Worm (Caenorhabditis elegans) whole organism, early embryonic: ENCODE measurements around the gene crm-1.

Source experiments
- B0310.2 ChIP-seq: sonication (generic microtip); optimal IDR thresholded peaks from 2 replicates; lab custom pipeline; 2016; ENCODE audit warnings: mild to moderate bottlenecking, missing genetic modification characterization, missing compliant biosample characterization
- F13C5.2 ChIP-seq: sonication (generic microtip); optimal IDR thresholded peaks from 2 replicates; lab custom pipeline; 2017; ENCODE audit warnings: mild to moderate bottlenecking, missing genetic modification characterization, inconsistent platforms, missing compliant biosample characterization
- aly-1 ChIP-seq: sonication (generic microtip); optimal IDR thresholded peaks from 2 replicates; lab custom pipeline; 2016; ENCODE audit warnings: missing genetic modification characterization, missing compliant biosample characterization
- ama-1 ChIP-seq: fragments of 150-350 bp; optimal IDR thresholded peaks from 2 replicates; lab custom pipeline; 2014
- ceh-13 ChIP-seq: fragments of 200-800 bp; sonication (Bioruptor generic); optimal IDR thresholded peaks from 2 replicates; lab custom pipeline; 2018; ENCODE audit warnings: mild to moderate bottlenecking, missing genetic modification characterization, missing compliant biosample characterization
- ceh-36 ChIP-seq: sonication (generic microtip); optimal IDR thresholded peaks from 2 replicates; lab custom pipeline; 2016; ENCODE audit warnings: missing genetic modification characterization, inconsistent platforms, missing compliant biosample characterization
- ets-7 ChIP-seq: sonication (generic microtip); optimal IDR thresholded peaks from 2 replicates; lab custom pipeline; 2016; ENCODE audit warnings: missing genotype, missing genetic modification characterization, missing compliant biosample characterization
- flt-1 ChIP-seq: fragments of 200-800 bp; sonication (Bioruptor generic); IDR thresholded peaks from 2 replicates; pipeline ENCODE4 v1.3.6; 2022; ENCODE audit warnings: missing genetic modification characterization, missing compliant biosample characterization
- hmbx-1 ChIP-seq: sonication (generic microtip); optimal IDR thresholded peaks from 2 replicates; lab custom pipeline; 2016; ENCODE audit warnings: mild to moderate bottlenecking, missing genetic modification characterization, missing compliant biosample characterization
- hmg-4 ChIP-seq: fragments of 200-800 bp; sonication (Bioruptor generic); optimal IDR thresholded peaks from 2 replicates; lab custom pipeline; 2018; ENCODE audit warnings: mild to moderate bottlenecking, missing genetic modification characterization, missing compliant biosample characterization
- hnd-1 ChIP-seq: sonication (generic microtip); optimal IDR thresholded peaks from 2 replicates; lab custom pipeline; 2016; ENCODE audit warnings: missing genetic modification characterization, missing compliant biosample characterization
- pes-1 ChIP-seq: fragments of 200-800 bp; sonication (Bioruptor generic); IDR thresholded peaks from 2 replicates; pipeline ENCODE4 v1.3.6; 2022; ENCODE audit warnings: missing genetic modification reagents, missing genetic modification characterization, missing compliant biosample characterization
- scrt-1 ChIP-seq: fragments of 200-800 bp; sonication (Bioruptor generic); IDR thresholded peaks from 2 replicates; pipeline ENCODE4 v1.3.6; 2022; ENCODE audit warnings: missing genetic modification characterization, missing compliant biosample characterization
- sea-1 ChIP-seq: fragments of 200-800 bp; sonication (Bioruptor generic); conservative IDR thresholded peaks from 2 replicates; pipeline ENCODE4 v1.3.6; 2022; ENCODE audit warnings: missing genetic modification characterization, missing compliant biosample characterization
- tbx-11 ChIP-seq: fragments of 200-800 bp; sonication (Bioruptor generic); IDR thresholded peaks from 2 replicates; pipeline ENCODE4 v1.3.6; 2022; ENCODE audit warnings: missing genetic modification characterization, missing compliant biosample characterization
- tbx-37 ChIP-seq: fragments of 200-800 bp; sonication (Bioruptor generic); conservative IDR thresholded peaks from 2 replicates; pipeline ENCODE4 v1.3.6; 2022; ENCODE audit warnings: missing genetic modification reagents, missing genetic modification characterization, missing compliant biosample characterization
- tra-4 ChIP-seq: sonication (generic microtip); optimal IDR thresholded peaks from 2 replicates; lab custom pipeline; 2017; ENCODE audit warnings: missing genetic modification characterization, missing compliant biosample characterization

Gene crm-1

DNA sequence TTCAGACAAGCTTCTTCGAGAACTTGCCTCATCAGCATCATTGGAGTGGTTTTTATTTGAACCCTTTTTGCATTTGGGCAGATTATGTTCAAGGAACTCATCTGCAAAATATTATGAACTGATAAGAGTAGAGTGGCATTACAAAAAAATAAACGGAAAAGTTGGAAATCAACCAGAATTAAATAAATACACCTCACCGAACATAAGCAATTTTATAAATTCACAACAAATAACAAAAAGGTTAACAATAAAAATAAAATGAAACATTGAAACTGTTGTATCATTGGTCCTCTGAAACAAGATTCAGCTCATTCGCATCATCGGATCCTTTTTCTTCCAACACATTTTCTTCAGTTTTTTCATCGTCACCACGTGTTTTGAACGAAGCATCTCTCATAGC lies 14.6 kb downstream of the crm-1 start, which contains the start of gene asps-1:
Gene asps-1 (minus strand): TSS at position 101 of the 400 bp plus-strand sequence.
- TF ChIP-seq pes-1 (GFP tag; lab: Robert Waterston, UW) (no peak), hmbx-1 (tag; lab: Kevin White, UChicago) (no peak)

DNA sequence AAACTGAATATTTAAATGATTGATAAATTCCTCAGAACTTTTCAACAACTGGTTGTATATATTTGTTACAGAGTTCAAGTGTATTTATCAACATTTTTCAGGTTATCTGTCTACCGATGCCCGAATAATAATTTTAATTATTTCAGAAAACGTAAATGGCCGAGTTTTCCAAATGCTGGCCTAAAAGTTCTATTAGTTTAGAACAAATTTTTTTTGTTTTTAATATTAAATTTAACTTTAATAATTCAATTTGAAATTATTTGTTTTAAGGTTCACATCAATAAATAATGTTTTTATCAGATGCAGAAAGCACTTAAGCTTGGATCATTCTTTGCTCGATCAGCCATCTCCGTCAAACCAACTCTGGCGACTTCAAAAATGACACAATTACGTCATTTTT lies 17.5 kb downstream of the crm-1 start, which contains the start of gene trx-2:
Gene trx-2 (plus strand): TSS at position 301 of the 400 bp plus-strand sequence.
- TF ChIP-seq hnd-1: no peak
- TF ChIP-seq ceh-36 (tag; lab: Kevin White, UChicago): no peak
- no peak for TF ChIP-seq tra-4
- no peak for TF ChIP-seq ceh-13 (GFP tag; lab: Kevin White, UChicago)
- no peak for TF ChIP-seq aly-1 (tag; lab: Kevin White, UChicago)
- TF ChIP-seq ets-7: no peak
- TF ChIP-seq ama-1: no peak
- TF ChIP-seq pes-1 (GFP tag; lab: Robert Waterston, UW): no peak
- TF ChIP-seq hmbx-1 (tag; lab: Kevin White, UChicago): no peak
- no peak for TF ChIP-seq tbx-11
- TF ChIP-seq scrt-1: no peak
- TF ChIP-seq F13C5.2 (tag; lab: Kevin White, UChicago): no peak
- TF ChIP-seq hmg-4 (GFP tag; lab: Kevin White, UChicago): no peak
- TF ChIP-seq tbx-37 (GFP tag; lab: Robert Waterston, UW): no peak
- no peak for TF ChIP-seq sea-1 (GFP tag; lab: Robert Waterston, UW)
- no peak for TF ChIP-seq B0310.2 (tag; lab: Kevin White, UChicago)

DNA sequence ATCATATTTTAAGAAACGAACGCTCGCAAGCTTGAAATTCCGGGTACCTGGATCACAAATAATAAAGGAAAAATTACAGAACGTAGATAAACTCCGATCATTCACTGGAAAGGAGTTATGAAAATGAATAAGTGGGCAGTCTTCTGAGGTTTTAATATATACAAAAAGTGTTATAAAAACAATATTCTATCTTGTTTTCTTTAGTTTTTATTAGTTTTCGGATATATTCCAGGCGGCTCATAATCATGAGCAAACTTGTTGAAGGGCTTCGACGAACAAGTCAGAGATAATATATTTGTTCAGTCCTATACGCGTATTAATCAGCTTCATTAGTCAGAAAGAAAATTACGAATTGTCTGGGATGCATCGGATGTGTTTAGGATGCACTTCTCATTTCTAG lies 18.0 kb downstream of the crm-1 start, which contains the start of gene gcy-6:
Gene gcy-6 (minus strand): TSS at position 101 of the 400 bp plus-strand sequence.
- no peak for TF ChIP-seq flt-1 (GFP tag; lab: Robert Waterston, UW)
- no peak for TF ChIP-seq F13C5.2 (tag; lab: Kevin White, UChicago)
- TF ChIP-seq tbx-11: no peak
- no peak for TF ChIP-seq hmbx-1 (tag; lab: Kevin White, UChicago)
- no peak for TF ChIP-seq ceh-36 (tag; lab: Kevin White, UChicago)
- no peak for TF ChIP-seq ets-7
- TF ChIP-seq tra-4: no peak
- TF ChIP-seq aly-1 (tag; lab: Kevin White, UChicago): no peak
- TF ChIP-seq ama-1: no peak

DNA sequence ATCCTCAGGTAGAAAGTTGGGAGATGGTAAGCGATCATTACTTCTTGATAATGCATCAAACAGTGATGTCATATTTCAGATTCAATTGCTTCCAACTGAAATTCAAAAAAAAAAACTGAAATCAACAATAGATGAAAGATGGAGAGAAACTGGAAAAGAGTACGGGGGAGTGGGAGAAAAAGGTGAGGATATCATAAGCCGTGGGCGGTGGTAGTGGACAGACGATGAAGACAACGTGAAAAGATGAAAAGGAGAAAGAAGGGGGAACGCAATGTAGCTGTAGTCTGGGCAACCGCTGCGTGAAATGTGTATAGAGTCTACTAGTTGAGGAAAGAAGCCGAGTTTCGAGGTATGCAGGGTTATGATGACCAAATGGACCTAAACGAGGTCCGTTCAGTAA lies 24.6 kb downstream of the crm-1 start, which contains the start of gene che-12:
Gene che-12 (minus strand): TSS at position 101 of the 400 bp plus-strand sequence.
- TF ChIP-seq F13C5.2 (tag; lab: Kevin White, UChicago): no peak
- no peak for TF ChIP-seq tbx-11
- TF ChIP-seq hnd-1: no peak
- no peak for TF ChIP-seq flt-1 (GFP tag; lab: Robert Waterston, UW)
- TF ChIP-seq tra-4: no peak
- TF ChIP-seq sea-1 (GFP tag; lab: Robert Waterston, UW): no peak
- TF ChIP-seq tbx-37 (GFP tag; lab: Robert Waterston, UW): no peak
- no peak for TF ChIP-seq hmg-4 (GFP tag; lab: Kevin White, UChicago)
- TF ChIP-seq ama-1: no peak
- TF ChIP-seq pes-1 (GFP tag; lab: Robert Waterston, UW): no peak
- TF ChIP-seq ets-7: no peak
- TF ChIP-seq aly-1 (tag; lab: Kevin White, UChicago): no peak
- no peak for TF ChIP-seq ceh-13 (GFP tag; lab: Kevin White, UChicago)
- TF ChIP-seq scrt-1: no peak

DNA sequence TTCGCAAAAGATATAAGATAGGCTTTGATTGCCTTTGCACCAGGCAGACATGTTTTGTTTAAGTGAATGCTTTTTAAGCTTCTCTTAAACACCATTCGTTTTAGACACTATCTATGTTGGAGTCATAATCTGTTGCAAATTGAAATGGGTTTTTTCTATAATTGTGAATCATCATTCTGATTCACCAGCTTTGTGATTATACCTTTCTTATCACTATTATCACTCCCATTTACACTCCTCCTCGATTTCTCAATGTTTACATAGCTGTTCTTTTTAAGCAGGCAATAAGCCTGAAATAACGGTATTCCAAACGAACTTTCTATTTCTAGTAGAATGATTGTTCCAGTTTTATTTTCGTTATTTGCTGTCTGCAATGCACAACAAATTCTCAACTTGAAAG lies 34.8 kb downstream of the crm-1 start, which contains the start of gene B0024.4:
Gene B0024.4 (plus strand): TSS at position 301 of the 400 bp plus-strand sequence.
- TF ChIP-seq ets-7: no peak
- TF ChIP-seq ama-1: no peak
- TF ChIP-seq F13C5.2 (tag; lab: Kevin White, UChicago): no peak
- no peak for TF ChIP-seq aly-1 (tag; lab: Kevin White, UChicago)
- no peak for TF ChIP-seq ceh-36 (tag; lab: Kevin White, UChicago)

DNA sequence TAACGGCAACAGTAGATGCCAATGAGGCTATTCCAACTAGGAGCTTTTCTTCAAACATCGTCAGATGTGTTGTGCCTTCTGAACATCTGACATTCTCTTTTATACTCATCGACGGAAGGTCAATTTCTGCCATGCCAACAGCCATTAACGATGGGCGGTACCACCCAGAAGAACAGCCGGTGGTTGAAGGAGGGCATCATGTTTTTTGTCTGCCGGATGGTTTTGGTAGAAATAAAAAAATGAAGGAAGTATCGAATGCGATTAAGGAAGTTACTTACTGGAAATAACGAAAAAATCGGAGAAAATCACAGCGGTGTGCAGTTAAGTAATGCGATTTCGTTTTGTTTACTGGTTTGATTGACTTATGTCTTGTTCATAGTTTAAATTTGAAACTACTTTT lies 37.4 kb downstream of the crm-1 start, which contains the start of gene col-150:
Gene col-150 (minus strand): TSS at position 101 of the 400 bp plus-strand sequence.
- TF ChIP-seq B0310.2 (tag; lab: Kevin White, UChicago) (no peak), ceh-13 (GFP tag; lab: Kevin White, UChicago) (no peak), tbx-37 (GFP tag; lab: Robert Waterston, UW) (no peak), scrt-1 (no peak), ets-7 (no peak), tbx-11 (no peak), hnd-1 (no peak), ama-1 (no peak), sea-1 (GFP tag; lab: Robert Waterston, UW) (no peak), ceh-36 (tag; lab: Kevin White, UChicago) (no peak)

DNA sequence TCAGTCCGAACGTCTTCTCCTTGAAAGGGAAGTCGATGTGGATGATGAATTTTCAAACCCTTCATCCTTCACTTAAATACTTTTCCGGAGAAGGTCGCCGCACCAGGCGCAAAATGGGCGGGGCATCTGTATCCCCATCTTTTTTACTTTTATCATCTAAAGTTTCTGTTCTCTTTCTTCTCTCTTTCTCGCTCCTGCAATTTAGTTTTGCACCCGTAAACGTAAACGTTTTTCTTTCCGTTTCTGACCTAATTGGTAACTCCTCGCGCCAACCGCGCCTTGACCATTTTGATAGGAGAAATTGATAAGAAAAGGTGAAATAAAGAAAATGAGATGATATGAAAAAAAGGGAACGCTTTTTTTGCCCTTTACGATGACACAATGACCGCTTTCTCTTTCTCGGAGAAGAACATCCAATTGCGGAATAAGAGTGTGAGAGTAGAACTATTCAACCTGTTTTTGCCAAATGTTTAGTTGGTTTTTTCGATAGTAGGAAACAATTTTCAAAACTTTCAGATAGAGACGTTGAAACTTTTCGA lies 39.0 kb downstream of the crm-1 start, which contains the start of gene col-149:
Gene col-149 (minus strand): TSS at position 51 of the 539 bp plus-strand sequence.
- TF ChIP-seq hmbx-1 (tag; lab: Kevin White, UChicago) (no peak), ceh-13 (GFP tag; lab: Kevin White, UChicago) (no peak), ama-1 (no peak), aly-1 (tag; lab: Kevin White, UChicago) (no peak), tbx-11 (no peak), tbx-37 (GFP tag; lab: Robert Waterston, UW) (no peak), pes-1 (GFP tag; lab: Robert Waterston, UW) (no peak), sea-1 (GFP tag; lab: Robert Waterston, UW) (no peak), tra-4 (no peak), F13C5.2 (tag; lab: Kevin White, UChicago) (no peak), hmg-4 (GFP tag; lab: Kevin White, UChicago) (no peak), scrt-1 (no peak), flt-1 (GFP tag; lab: Robert Waterston, UW) (no peak), B0310.2 (tag; lab: Kevin White, UChicago) (no peak), hnd-1 (no peak), ets-7 (no peak), ceh-36 (tag; lab: Kevin White, UChicago) (no peak)
